Fruit fly (Drosophila melanogaster): ENCODE results near the gene CG1812.
A peak's percentile ranks its signal among the peaks of the same experiment; 100 is the strongest.

The CG1812 gene

dm6 chrX:20503504-20503829 is 7.9 kb upstream of the CG1812 start (continued):
- TF ChIP-seq Dip2 (GFP tag; IDR thresholded peaks at IDR 0.05) (no peak), kah (GFP tag; optimal IDR thresholded peaks at IDR 0.05) (no peak), Oaz (GFP tag; IDR thresholded peaks at IDR 0.05) (no peak), CG15601 (tag; optimal IDR thresholded peaks at IDR 0.05) (no peak), cwo (GFP tag; optimal IDR thresholded peaks at IDR 0.05) (peak; percentile 84), Tbp (GFP tag; optimal IDR thresholded peaks at IDR 0.05) (no peak), bab2 (GFP tag; optimal IDR thresholded peaks at IDR 0.05) (no peak), Opbp (GFP tag; IDR thresholded peaks at IDR 0.05; ENCODE audit: partially characterized antibody) (no peak), repo (GFP tag; optimal IDR thresholded peaks at IDR 0.05) (no peak), slbo (GFP tag; IDR thresholded peaks at IDR 0.05) (0 out of 2 replicates have a peak, but pooled peaks have one; percentile 2), sob (GFP tag; IDR thresholded peaks at IDR 0.05) (0 out of 2 replicates have a peak, but pooled peaks have one; percentile 8), CG12155 (GFP tag; optimal IDR thresholded peaks at IDR 0.05) (no peak), CG18619 (GFP tag; optimal IDR thresholded peaks at IDR 0.05) (no peak), gt (GFP tag; IDR thresholded peaks at IDR 0.05) (no peak), CG2678 (tag; optimal IDR thresholded peaks at IDR 0.05) (peak; percentile 26), Fer3 (tag; optimal IDR thresholded peaks at IDR 0.05) (no peak), CG1529 (GFP tag; optimal IDR thresholded peaks at IDR 0.05) (no peak), CG2889 (GFP tag; IDR thresholded peaks at IDR 0.05) (no peak), vvl (GFP tag; IDR thresholded peaks at IDR 0.05) (no peak), CHES-1-like (GFP tag; optimal IDR thresholded peaks at IDR 0.05) (no peak), tio (GFP tag; optimal IDR thresholded peaks at IDR 0.05) (no peak), Atf6 (GFP tag; IDR thresholded peaks at IDR 0.05) (peak; percentile 6; the same call in 1 of the 2 replicates), sqz (GFP tag; optimal IDR thresholded peaks at IDR 0.05) (no peak), sug (tag; optimal IDR thresholded peaks at IDR 0.05) (peak; percentile 13), Blimp-1 (GFP tag; optimal IDR thresholded peaks at IDR 0.05) (no peak), bigmax (GFP tag; optimal IDR thresholded peaks at IDR 0.05) (no peak), Ets65A (GFP tag) (peak; percentile 76), CG12104 (GFP tag; optimal IDR thresholded peaks at IDR 0.05) (no peak), pb (GFP tag; optimal IDR thresholded peaks at IDR 0.05) (no peak), Hey (tag; optimal IDR thresholded peaks at IDR 0.05) (peak; percentile 97), pfk (GFP tag; optimal IDR thresholded peaks at IDR 0.05) (no peak), Fer1 (GFP tag; optimal IDR thresholded peaks at IDR 0.05) (peak; percentile 34), CG14441 (GFP tag; IDR thresholded peaks at IDR 0.05) (no peak), Camta (GFP tag; optimal IDR thresholded peaks at IDR 0.05) (no peak), CG11398 (GFP tag; optimal IDR thresholded peaks at IDR 0.05) (no peak), YL-1 (GFP tag; optimal IDR thresholded peaks at IDR 0.05) (no peak)

DNA sequence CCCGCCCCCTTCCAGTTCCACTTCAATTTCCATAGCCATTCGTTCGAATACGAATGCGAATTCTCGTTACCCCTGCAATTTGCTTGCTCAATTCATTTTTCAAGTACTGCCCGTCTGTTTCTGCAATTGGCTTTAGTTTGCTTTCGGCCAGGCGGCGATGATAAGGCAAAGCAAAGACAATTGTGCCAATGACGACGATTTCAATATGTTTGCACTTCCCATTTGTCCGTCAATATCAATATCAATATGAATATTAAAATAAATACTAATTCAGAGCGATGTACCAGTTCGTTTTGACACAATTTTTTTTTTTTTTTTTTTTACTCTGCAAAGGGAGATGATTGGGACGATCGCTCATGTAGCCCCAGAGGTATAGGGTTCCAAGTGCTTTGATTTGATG is 5.4 kb upstream of the CG1812 start:
- no peak for TF ChIP-seq CG1832 (GFP tag; optimal IDR thresholded peaks at IDR 0.05)
- peak; percentile 21 for TF ChIP-seq slou (GFP tag; optimal IDR thresholded peaks at IDR 0.05)
- TF ChIP-seq CG17568 (GFP tag; optimal IDR thresholded peaks at IDR 0.05), result no peak
- no peak for TF ChIP-seq MBD-R2 (GFP tag; IDR thresholded peaks at IDR 0.05)
- peak; percentile 13 for TF ChIP-seq wek (GFP tag; optimal IDR thresholded peaks at IDR 0.05)
- TF ChIP-seq CG31441 (GFP tag; IDR thresholded peaks at IDR 0.05), result peak; percentile 30; the same call in 1 of the 2 replicates
- no peak for TF ChIP-seq ttk (GFP tag; IDR thresholded peaks at IDR 0.05)
- TF ChIP-seq peb (GFP tag; IDR thresholded peaks at IDR 0.05), result peak; percentile 9; the same call in 1 of the 2 replicates
- TF ChIP-seq Pdp1 (GFP tag; optimal IDR thresholded peaks at IDR 0.05), result peak in 1 of 2 experiments; percentile 5
- TF ChIP-seq Sox100B (GFP tag; optimal IDR thresholded peaks at IDR 0.05), result peak; percentile 37
- peak; percentile 4 for TF ChIP-seq CTCF (GFP tag; optimal IDR thresholded peaks at IDR 0.05)
- TF ChIP-seq bcd (GFP tag; optimal IDR thresholded peaks at IDR 0.05), result peak; percentile 49
- peak; percentile 45 for TF ChIP-seq ewg (GFP tag; optimal IDR thresholded peaks at IDR 0.05)
- peak; percentile 27 for TF ChIP-seq unpg (GFP tag; optimal IDR thresholded peaks at IDR 0.05)
- no peak for TF ChIP-seq CoRest (tag; optimal IDR thresholded peaks at IDR 0.05)
- TF ChIP-seq tin (GFP tag; optimal IDR thresholded peaks at IDR 0.05), result peak; percentile 17
- TF ChIP-seq CG18262 (tag; optimal IDR thresholded peaks at IDR 0.05), result peak; percentile 3
- TF ChIP-seq CG8281 (tag; optimal IDR thresholded peaks at IDR 0.05), result peak; percentile 12
- TF ChIP-seq cato (GFP tag; optimal IDR thresholded peaks at IDR 0.05; ENCODE audit: borderline replicate concordance), result no peak
